Worm (Caenorhabditis elegans) whole organism, young adult: ENCODE results near the gene gtap-2.

ENCODE experiments used
- B0261.1 ChIP-seq: sonication (generic microtip); optimal IDR thresholded peaks from 2 replicates; lab custom pipeline; 2016; ENCODE audit warnings: mild to moderate bottlenecking, missing genetic modification characterization, moderate library complexity, missing compliant biosample characterization
- F10E7.11 ChIP-seq: sonication (generic microtip); optimal IDR thresholded peaks from 2 replicates; lab custom pipeline; 2017; ENCODE audit warnings: mild to moderate bottlenecking, missing genetic modification characterization, moderate library complexity, missing compliant biosample characterization
- F37B4.10 ChIP-seq: fragments of 200-800 bp; sonication (Bioruptor generic); IDR thresholded peaks from 2 replicates; pipeline ENCODE4 v1.3.6; 2022; ENCODE audit warnings: missing genetic modification characterization, missing compliant biosample characterization
- F39B2.1 ChIP-seq: fragments of 200-800 bp; sonication (Bioruptor generic); IDR thresholded peaks from 2 replicates; pipeline ENCODE4 v1.3.6; 2022; ENCODE audit warnings: missing genetic modification reagents, missing genetic modification characterization, missing compliant biosample characterization
- F49E8.2 ChIP-seq: sonication (generic microtip); optimal IDR thresholded peaks from 3 replicates; lab custom pipeline; 2017; ENCODE audit warnings: missing genetic modification characterization, mild to moderate bottlenecking, missing compliant biosample characterization, antibody characterized with exemption, moderate library complexity; ENCODE audit not compliant: insufficient read depth
- F55B11.4 ChIP-seq: sonication (generic microtip); optimal IDR thresholded peaks from 2 replicates; lab custom pipeline; 2016; ENCODE audit warnings: missing compliant biosample characterization, missing genetic modification characterization, borderline replicate concordance; ENCODE audit not compliant: insufficient read depth
- F57C9.4 ChIP-seq: sonication (generic microtip); optimal IDR thresholded peaks from 2 replicates; lab custom pipeline; 2017; ENCODE audit warnings: mild to moderate bottlenecking, missing genetic modification characterization, missing compliant biosample characterization
- K12H6.12 ChIP-seq: fragments of 200-800 bp; sonication (Bioruptor generic); optimal IDR thresholded peaks from 2 replicates; lab custom pipeline; 2018; ENCODE audit warnings: mild to moderate bottlenecking, missing genetic modification characterization, missing compliant biosample characterization
- T26A5.8 ChIP-seq: sonication (generic microtip); optimal IDR thresholded peaks from 2 replicates; lab custom pipeline; 2016; ENCODE audit warnings: missing genetic modification characterization, missing compliant biosample characterization
- Y53F4B.3 ChIP-seq: fragments of 200-800 bp; sonication (Bioruptor generic); IDR thresholded peaks from 2 replicates; pipeline ENCODE4 v1.3.6; 2022; ENCODE audit warnings: missing genetic modification reagents, missing genetic modification characterization, missing compliant biosample characterization
- Y53G8AR.9 ChIP-seq: fragments of 200-800 bp; sonication (Bioruptor generic); conservative IDR thresholded peaks from 2 replicates; pipeline ENCODE4 v1.3.6; 2022; ENCODE audit warnings: missing genetic modification reagents, missing genetic modification characterization, missing compliant biosample characterization
- Y56A3A.18 ChIP-seq: fragments of 200-800 bp; sonication (Bioruptor generic); IDR thresholded peaks from 2 replicates; pipeline ENCODE4 v1.3.6; 2022; ENCODE audit warnings: missing genetic modification reagents, missing genetic modification characterization, missing compliant biosample characterization
- Y79H2A.3 ChIP-seq: fragments of 200-800 bp; sonication (Bioruptor generic); conservative IDR thresholded peaks from 2 replicates; pipeline ENCODE4 v1.3.6; 2022; ENCODE audit warnings: missing genetic modification reagents, missing genetic modification characterization, missing compliant biosample characterization
- Y95B8A.8 ChIP-seq: fragments of 200-800 bp; sonication (Bioruptor generic); IDR thresholded peaks from 2 replicates; pipeline ENCODE4 v1.3.6; 2022; ENCODE audit warnings: missing genetic modification reagents, missing genetic modification characterization, missing compliant biosample characterization
- ZK185.1 ChIP-seq: sonication (generic microtip); optimal IDR thresholded peaks from 2 replicates; lab custom pipeline; 2016; ENCODE audit warnings: mild to moderate bottlenecking, missing genetic modification characterization, missing compliant biosample characterization; ENCODE audit not compliant: poor library complexity, severe bottlenecking
- akir-1 ChIP-seq: fragments of 200-800 bp; sonication (Bioruptor generic); optimal IDR thresholded peaks from 2 replicates; lab custom pipeline; 2018; ENCODE audit warnings: mild to moderate bottlenecking, missing genetic modification characterization, moderate library complexity, missing compliant biosample characterization
- ama-1 ChIP-seq, 3 experiments: fragments of 150-350 bp in 1 of 3; sonication (generic microtip) in 2 of 3; optimal IDR thresholded peaks; 2 replicates each; lab custom pipeline; 2014 to 2018; ENCODE audit warnings: missing biosample characterization in 2 of 3, missing genetic modification characterization in 2 of 3, missing genetic modification reagents in 2 of 3
- athp-1 ChIP-seq: sonication (generic microtip); optimal IDR thresholded peaks from 2 replicates; lab custom pipeline; 2017; ENCODE audit warnings: mild to moderate bottlenecking, missing genetic modification characterization, missing compliant biosample characterization
- attf-6 ChIP-seq: fragments of 200-800 bp; sonication (Bioruptor generic); IDR thresholded peaks from 2 replicates; pipeline ENCODE4 v1.3.6; 2022; ENCODE audit warnings: missing genetic modification reagents, missing genetic modification characterization, missing compliant biosample characterization
- ccch-3 ChIP-seq: fragments of 200-800 bp; sonication (Bioruptor generic); optimal IDR thresholded peaks from 2 replicates; lab custom pipeline; 2018; ENCODE audit warnings: mild to moderate bottlenecking, missing genetic modification characterization, missing compliant biosample characterization
- chd-7 ChIP-seq: sonication (generic microtip); optimal IDR thresholded peaks from 2 replicates; lab custom pipeline; 2016; ENCODE audit warnings: mild to moderate bottlenecking, missing genetic modification characterization, moderate library complexity, missing compliant biosample characterization
- dox-1 ChIP-seq: fragments of 200-800 bp; sonication (Bioruptor generic); IDR thresholded peaks from 2 replicates; pipeline ENCODE4 v1.3.6; 2022; ENCODE audit warnings: missing genetic modification reagents, missing genetic modification characterization, missing compliant biosample characterization
- dpl-1 ChIP-seq: fragments of 150-350 bp; optimal IDR thresholded peaks from 2 replicates; lab custom pipeline; 2014; ENCODE audit warnings: missing biosample characterization, missing genetic modification reagents, missing genetic modification characterization
- egrh-3 ChIP-seq: fragments of 200-800 bp; sonication (Bioruptor generic); IDR thresholded peaks from 2 replicates; pipeline ENCODE4 v1.3.6; 2022; ENCODE audit warnings: missing genetic modification reagents, missing genetic modification characterization, missing compliant biosample characterization
- him-1 ChIP-seq: sonication (generic microtip); optimal IDR thresholded peaks from 2 replicates; lab custom pipeline; 2016; ENCODE audit warnings: missing genotype, missing genetic modification reagents, missing genetic modification characterization, missing compliant biosample characterization
- hlh-12 ChIP-seq: sonication (generic microtip); optimal IDR thresholded peaks from 2 replicates; lab custom pipeline; 2016; ENCODE audit warnings: missing genetic modification characterization, missing compliant biosample characterization
- hmg-20 ChIP-seq: fragments of 200-800 bp; sonication (Bioruptor generic); IDR thresholded peaks from 2 replicates; pipeline ENCODE4 v1.3.6; 2022; ENCODE audit warnings: missing genetic modification reagents, missing genetic modification characterization, missing compliant biosample characterization
- hrde-1 ChIP-seq: sonication (generic microtip); optimal IDR thresholded peaks from 2 replicates; lab custom pipeline; 2016; ENCODE audit warnings: missing genetic modification characterization, mild to moderate bottlenecking, missing compliant biosample characterization, moderate library complexity, missing genotype, missing genetic modification reagents, borderline replicate concordance
- hsf-1 ChIP-seq: fragments of 200-800 bp; sonication (Bioruptor generic); IDR thresholded peaks from 2 replicates; pipeline ENCODE4 v1.3.6; 2022; ENCODE audit warnings: missing genetic modification reagents, missing genetic modification characterization, missing compliant biosample characterization
- lag-1 ChIP-seq: fragments of 200-800 bp; sonication (Bioruptor generic); IDR thresholded peaks from 2 replicates; pipeline ENCODE4 v1.3.6; 2022; ENCODE audit warnings: missing genetic modification reagents, missing genetic modification characterization, missing compliant biosample characterization
- let-607 ChIP-seq, 2 experiments: fragments of 200-800 bp in 1 of 2; sonication (Bioruptor generic) in 1 of 2; sonication (generic microtip) in 1 of 2; optimal IDR thresholded peaks; 2 replicates each; lab custom pipeline; 2016 to 2018; ENCODE audit warnings: mild to moderate bottlenecking in 2 of 2, missing compliant biosample characterization in 2 of 2, missing genetic modification characterization in 2 of 2, moderate library complexity in 2 of 2, missing genotype in 1 of 2
- lin-26 ChIP-seq: fragments of 200-800 bp; sonication (Bioruptor generic); IDR thresholded peaks from 2 replicates; pipeline ENCODE4 v1.3.6; 2022; ENCODE audit warnings: missing genetic modification reagents, missing genetic modification characterization, missing compliant biosample characterization
- lir-1 ChIP-seq: fragments of 200-800 bp; sonication (Bioruptor generic); conservative IDR thresholded peaks from 2 replicates; pipeline ENCODE4 v1.3.6; 2022; ENCODE audit warnings: missing genetic modification reagents, missing genetic modification characterization, missing compliant biosample characterization
- lsy-27 ChIP-seq: sonication (generic microtip); optimal IDR thresholded peaks from 2 replicates; lab custom pipeline; 2017; ENCODE audit warnings: missing genetic modification characterization, mild to moderate bottlenecking, missing compliant biosample characterization, antibody characterized with exemption, missing genotype, borderline replicate concordance; ENCODE audit not compliant: insufficient read depth
- mxl-1 ChIP-seq: sonication (generic microtip); optimal IDR thresholded peaks from 2 replicates; lab custom pipeline; 2016; ENCODE audit warnings: missing genetic modification characterization, missing compliant biosample characterization
- nhr-80 ChIP-seq: sonication (generic microtip); optimal IDR thresholded peaks from 2 replicates; lab custom pipeline; 2016; ENCODE audit warnings: missing genetic modification characterization, missing compliant biosample characterization
- pbrm-1 ChIP-seq: fragments of 200-800 bp; sonication (Bioruptor generic); IDR thresholded peaks from 2 replicates; pipeline ENCODE4 v1.3.6; 2022; ENCODE audit warnings: missing genetic modification reagents, missing genetic modification characterization, missing compliant biosample characterization
- repo-1 ChIP-seq: sonication (generic microtip); optimal IDR thresholded peaks from 2 replicates; lab custom pipeline; 2017; ENCODE audit warnings: mild to moderate bottlenecking, missing genetic modification characterization, missing compliant biosample characterization
- sea-2 ChIP-seq: fragments of 200-800 bp; sonication (Bioruptor generic); IDR thresholded peaks from 2 replicates; pipeline ENCODE4 v1.3.6; 2022; ENCODE audit warnings: missing genetic modification characterization, missing compliant biosample characterization
- snpc-1.3 ChIP-seq: sonication (generic microtip); optimal IDR thresholded peaks from 2 replicates; lab custom pipeline; 2017; ENCODE audit warnings: missing genetic modification characterization, mild to moderate bottlenecking, missing compliant biosample characterization, antibody characterized with exemption, moderate library complexity, missing genotype, missing genetic modification reagents; ENCODE audit not compliant: insufficient read depth
- snpc-3.4 ChIP-seq: sonication (generic microtip); optimal IDR thresholded peaks from 2 replicates; lab custom pipeline; 2017; ENCODE audit warnings: missing genetic modification characterization, mild to moderate bottlenecking, missing compliant biosample characterization, antibody characterized with exemption, moderate library complexity, missing genotype, missing genetic modification reagents
- somi-1 ChIP-seq: fragments of 200-800 bp; sonication (Bioruptor generic); optimal IDR thresholded peaks from 2 replicates; lab custom pipeline; 2018; ENCODE audit warnings: mild to moderate bottlenecking, missing genetic modification characterization, missing compliant biosample characterization
- tbp1 ChIP-seq: fragments of 200-800 bp; sonication (Bioruptor generic); optimal IDR thresholded peaks from 2 replicates; lab custom pipeline; 2018; ENCODE audit warnings: mild to moderate bottlenecking, missing genetic modification characterization, missing compliant biosample characterization
- xnd-1 ChIP-seq: sonication (generic microtip); optimal IDR thresholded peaks from 2 replicates; lab custom pipeline; 2016; ENCODE audit warnings: missing genotype, missing genetic modification reagents, missing genetic modification characterization, missing compliant biosample characterization
- ztf-28 ChIP-seq: fragments of 200-800 bp; sonication (Bioruptor generic); IDR thresholded peaks from 2 replicates; pipeline ENCODE4 v1.3.6; 2022; ENCODE audit warnings: missing genetic modification reagents, missing genetic modification characterization, missing compliant biosample characterization
- ztf-6 ChIP-seq: fragments of 200-800 bp; sonication (Bioruptor generic); IDR thresholded peaks from 2 replicates; pipeline ENCODE4 v1.3.6; 2022; ENCODE audit warnings: missing genetic modification reagents, missing genetic modification characterization, missing compliant biosample characterization

The gtap-2 gene

ce11 chrIII:9802045-9802444 is 6.3 kb upstream of the gtap-2 start:
- peak; percentile 73 for TF ChIP-seq him-1 (tag; lab: Kevin White, UChicago)
- peak; percentile 9 for TF ChIP-seq F49E8.2
- no peak for TF ChIP-seq sea-2 (GFP tag; lab: Robert Waterston, UW)
- TF ChIP-seq hrde-1 = peak; percentile 2
- 0 out of 2 replicates have a peak, but pooled peaks have one; percentile 67 for TF ChIP-seq Y95B8A.8 (GFP tag; lab: Robert Waterston, UW)
- no peak for TF ChIP-seq F37B4.10 (GFP tag; lab: Robert Waterston, UW)
- no peak for TF ChIP-seq Y53G8AR.9
- no peak for TF ChIP-seq hmg-20 (GFP tag; lab: Robert Waterston, UW)
- TF ChIP-seq athp-1 = peak; percentile 4
- no peak for TF ChIP-seq F39B2.1 (GFP tag; lab: Robert Waterston, UW)
- no peak for TF ChIP-seq tbp1
- TF ChIP-seq dox-1 (GFP tag; lab: Robert Waterston, UW) = 0 out of 2 replicates have a peak, but pooled peaks have one; percentile 29
- TF ChIP-seq lin-26 = peak; percentile 51
- no peak for TF ChIP-seq lsy-27 (tag; lab: Kevin White, UChicago)
- TF ChIP-seq chd-7 (tag; lab: Kevin White, UChicago) = no peak
- TF ChIP-seq Y79H2A.3 (GFP tag; lab: Robert Waterston, UW) = 0 out of 2 replicates have a peak, but pooled peaks have one; percentile 21
- TF ChIP-seq akir-1 = no peak
- peak; percentile 53; the same call in 1 of the 2 replicates for TF ChIP-seq hsf-1 (GFP tag; lab: Robert Waterston, UW)
- TF ChIP-seq F57C9.4 (tag; lab: Kevin White, UChicago) = no peak
- no peak for TF ChIP-seq ama-1 (optimal IDR thresholded peaks at IDR 0.05; lab: Kevin White, UChicago)
- no peak for TF ChIP-seq ama-1 (GFP tag; optimal IDR thresholded peaks at IDR 0.05; lab: Kevin White, UChicago)
- TF ChIP-seq T26A5.8 (tag; lab: Kevin White, UChicago) = no peak

- TF ChIP-seq let-607 (tag; optimal IDR thresholded peaks at IDR 0.05; lab: Kevin White, UChicago) (peak in 1 of 2 experiments; percentile 2), ztf-28 (GFP tag; lab: Robert Waterston, UW) (no peak), mxl-1 (tag; lab: Kevin White, UChicago) (no peak), F39B2.1 (GFP tag; lab: Robert Waterston, UW) (no peak), lag-1 (no peak), snpc-3.4 (tag; lab: Kevin White, UChicago) (no peak), repo-1 (tag; lab: Kevin White, UChicago) (peak; percentile 77), Y53G8AR.9 (peak; percentile 75), pbrm-1 (GFP tag; lab: Robert Waterston, UW) (peak; percentile 49; the same call in 1 of the 2 replicates), B0261.1 (no peak), hlh-12 (tag; lab: Kevin White, UChicago) (no peak), F55B11.4 (tag; lab: Kevin White, UChicago) (no peak), dpl-1 (no peak), somi-1 (GFP tag; lab: Kevin White, UChicago) (peak; percentile 44), ztf-6 (GFP tag; lab: Robert Waterston, UW) (no peak), snpc-1.3 (tag; lab: Kevin White, UChicago) (no peak), xnd-1 (tag; lab: Kevin White, UChicago) (no peak), nhr-80 (tag; lab: Kevin White, UChicago) (no peak), F10E7.11 (tag; lab: Kevin White, UChicago) (no peak), Y53F4B.3 (GFP tag; lab: Robert Waterston, UW) (no peak), ZK185.1 (tag; lab: Kevin White, UChicago) (peak; percentile 40), egrh-3 (GFP tag; lab: Robert Waterston, UW) (no peak), Y56A3A.18 (peak; percentile 10; the same call in 1 of the 2 replicates), attf-6 (GFP tag; lab: Robert Waterston, UW) (no peak), ccch-3 (GFP tag; lab: Kevin White, UChicago) (no peak), lir-1 (no peak), K12H6.12 (no peak)
Measured at ce11 chrIII:9804997-9805610, 3.2 kb upstream of the gtap-2 start, which contains the start of gene riok-3. riok-3 (minus strand) TSS chrIII:9805011.
